Fruit fly (Drosophila melanogaster) whole organism, embryonic: ENCODE measurements around the gene Suv3.

Source experiments
- CG1024 ChIP-seq: fragments of 200-800 bp; sonication (Bioruptor generic); IDR thresholded peaks from 2 replicates; pipeline ENCODE4 v1.3.6; 2022; ENCODE audit warnings: missing biosample characterization, missing genetic modification characterization
- CG12744 ChIP-seq: fragments of 200-800 bp; sonication (Bioruptor generic); optimal IDR thresholded peaks from 2 replicates; lab custom pipeline; 2016; ENCODE audit warnings: missing biosample characterization, missing genetic modification characterization
- CG13894 ChIP-seq: fragments of 200-800 bp; sonication (Bioruptor generic); optimal IDR thresholded peaks from 3 replicates; lab custom pipeline; 2018; ENCODE audit warnings: missing biosample characterization, mild to moderate bottlenecking, missing genetic modification characterization, moderate library complexity
- CG15269 ChIP-seq: fragments of 200-800 bp; sonication (Bioruptor generic); optimal IDR thresholded peaks from 2 replicates; lab custom pipeline; 2018; ENCODE audit warnings: missing biosample characterization, mild to moderate bottlenecking, missing genetic modification characterization, moderate library complexity
- CG16779 ChIP-seq: fragments of 200-800 bp; sonication (Bioruptor generic); IDR thresholded peaks from 2 replicates; pipeline ENCODE4 v1.3.6; 2022; ENCODE audit warnings: missing biosample characterization, missing genetic modification characterization
- CG33557 ChIP-seq: fragments of 200-800 bp; sonication (Bioruptor generic); optimal IDR thresholded peaks from 2 replicates; lab custom pipeline; 2019; ENCODE audit warnings: missing biosample characterization, mild to moderate bottlenecking, missing genetic modification characterization, moderate library complexity
- CG3407 ChIP-seq: fragments of 200-800 bp; sonication (Bioruptor generic); optimal IDR thresholded peaks from 2 replicates; lab custom pipeline; 2018; ENCODE audit warnings: missing biosample characterization, mild to moderate bottlenecking, missing genetic modification characterization
- CG34376 ChIP-seq: fragments of 200-800 bp; sonication (Bioruptor generic); optimal IDR thresholded peaks from 2 replicates; lab custom pipeline; 2018; ENCODE audit warnings: missing biosample characterization, mild to moderate bottlenecking, missing genetic modification characterization
- CG42726 ChIP-seq: fragments of 200-800 bp; sonication (Bioruptor generic); IDR thresholded peaks from 2 replicates; pipeline ENCODE4 v1.3.6; 2022; ENCODE audit warnings: missing biosample characterization, missing genetic modification characterization; ENCODE audit not compliant: partially characterized antibody
- CG4707 ChIP-seq: fragments of 200-800 bp; sonication (Bioruptor generic); optimal IDR thresholded peaks from 2 replicates; lab custom pipeline; 2018; ENCODE audit warnings: missing biosample characterization, mild to moderate bottlenecking, missing genetic modification characterization, moderate library complexity
- CG5953 ChIP-seq: fragments of 200-800 bp; sonication (Bioruptor generic); IDR thresholded peaks from 2 replicates; pipeline ENCODE4 v1.3.6; 2022; ENCODE audit warnings: missing biosample characterization, missing genetic modification characterization
- CG7372 ChIP-seq: fragments of 200-800 bp; sonication (Bioruptor generic); IDR thresholded peaks from 2 replicates; pipeline ENCODE4 v1.3.6; 2022; ENCODE audit warnings: missing biosample characterization, missing genetic modification characterization
- Hr51 ChIP-seq, 2 experiments: fragments of 200-800 bp; sonication (Bioruptor generic); optimal IDR thresholded peaks; 2 replicates in 1 of 2; 3 replicates in 1 of 2; lab custom pipeline; 2016 to 2018; ENCODE audit warnings: missing biosample characterization in 2 of 2, missing genetic modification characterization in 2 of 2, mild to moderate bottlenecking in 1 of 2, moderate library complexity in 1 of 2
- Lhr ChIP-seq: fragments of 200-800 bp; sonication (Bioruptor generic); optimal IDR thresholded peaks from 3 replicates; lab custom pipeline; 2017; ENCODE audit warnings: mild to moderate bottlenecking, missing biosample characterization, missing genetic modification reagents, missing genetic modification characterization
- Myb ChIP-seq: fragments of 200-800 bp; sonication (Bioruptor generic); optimal IDR thresholded peaks from 2 replicates; lab custom pipeline; 2016; ENCODE audit warnings: missing biosample characterization, missing genetic modification characterization
- Nf-YC ChIP-seq: fragments of 200-800 bp; optimal IDR thresholded peaks from 3 replicates; lab custom pipeline; 2019; ENCODE audit warnings: missing biosample characterization, mild to moderate bottlenecking, missing genetic modification characterization, moderate library complexity
- al ChIP-seq: fragments of 200-800 bp; sonication (Bioruptor generic); IDR thresholded peaks from 2 replicates; pipeline ENCODE4 v1.3.6; 2022; ENCODE audit warnings: missing biosample characterization, missing genetic modification characterization
- amos ChIP-seq: fragments of 200-800 bp; sonication (Bioruptor generic); IDR thresholded peaks from 2 replicates; pipeline ENCODE4 v1.3.6; 2022; ENCODE audit warnings: missing biosample characterization, missing genetic modification characterization; ENCODE audit not compliant: partially characterized antibody
- chinmo ChIP-seq: fragments of 200-800 bp; sonication (Bioruptor generic); IDR thresholded peaks from 4 replicates; pipeline ENCODE4 v1.3.6; 2022; ENCODE audit warnings: missing biosample characterization, missing genetic modification characterization; ENCODE audit not compliant: partially characterized antibody
- insv ChIP-seq, 2 experiments: fragments of 200-800 bp; sonication (Bioruptor generic); optimal IDR thresholded peaks; 3 replicates each; lab custom pipeline; 2016 to 2018; ENCODE audit warnings: missing biosample characterization in 2 of 2, missing genetic modification characterization in 2 of 2
- maf-S ChIP-seq: fragments of 200-800 bp; sonication (Bioruptor generic); optimal IDR thresholded peaks from 2 replicates; lab custom pipeline; 2016; ENCODE audit warnings: missing biosample characterization, missing genetic modification characterization
- nom ChIP-seq: fragments of 200-800 bp; sonication (Bioruptor generic); optimal IDR thresholded peaks from 2 replicates; lab custom pipeline; 2017; ENCODE audit warnings: missing biosample characterization, missing genetic modification characterization, mild to moderate bottlenecking, moderate library complexity, missing genetic modification reagents
- pan ChIP-seq, 4 experiments: fragments of >200 bp in 3 of 4; fragments of 200-800 bp in 1 of 4; sonication (Bioruptor generic) in 1 of 4; optimal IDR thresholded peaks in 3 of 4; IDR thresholded peaks in 1 of 4; 2 replicates each; pipeline versions ENCODE4 v1.3.6 to Lab custom; 2017 to 2022; ENCODE audit warnings: missing biosample characterization in 2 of 4, missing genetic modification characterization in 2 of 4, mixed read lengths in 1 of 4
- ro ChIP-seq: fragments of 200-800 bp; sonication (Bioruptor generic); IDR thresholded peaks from 2 replicates; pipeline ENCODE4 v1.3.6; 2022; ENCODE audit warnings: missing biosample characterization, missing genetic modification characterization
- run ChIP-seq: fragments of 200-800 bp; sonication (Bioruptor generic); optimal IDR thresholded peaks from 3 replicates; lab custom pipeline; 2018; ENCODE audit warnings: missing biosample characterization, mild to moderate bottlenecking, missing genetic modification characterization
- ssp ChIP-seq: fragments of 200-800 bp; sonication (Bioruptor generic); IDR thresholded peaks from 2 replicates; pipeline ENCODE4 v1.3.6; 2022; ENCODE audit warnings: missing biosample characterization, missing genetic modification characterization
- vfl ChIP-seq: fragments of 200-800 bp; sonication (Bioruptor generic); optimal IDR thresholded peaks from 2 replicates; lab custom pipeline; 2016; ENCODE audit warnings: missing biosample characterization, missing genetic modification characterization

Gene Suv3

DNA sequence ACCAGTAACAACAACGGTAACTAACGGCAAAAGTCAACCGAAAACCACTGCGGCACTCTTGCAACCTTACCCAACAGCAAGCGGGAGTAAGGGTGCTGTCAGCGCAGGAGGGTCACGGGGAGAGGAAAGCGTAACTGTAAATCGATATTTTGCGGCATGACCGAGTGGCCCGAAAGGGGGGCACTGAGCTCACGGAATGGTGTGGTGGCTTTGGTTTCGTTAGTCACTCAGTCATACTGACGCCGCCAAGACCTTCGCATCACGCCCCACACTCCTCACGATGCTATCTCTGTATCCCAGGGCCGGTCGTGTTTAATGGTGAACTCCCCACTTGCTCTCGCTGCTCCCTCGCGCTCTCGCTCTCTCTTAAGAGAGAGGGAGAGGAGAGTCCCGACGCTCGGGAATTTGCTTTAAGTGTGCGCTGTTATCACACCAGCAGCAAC is 49.3 kb downstream of the Suv3 start (continued):
- peak; percentile 6 for TF ChIP-seq CG34376 (GFP tag; lab: Kevin White, UChicago)
- no peak for TF ChIP-seq vfl
- peak; percentile 7 for TF ChIP-seq Lhr
- TF ChIP-seq CG16779 (GFP tag; lab: Robert Waterston, UW) = 0 out of 2 replicates have a peak, but pooled peaks have one; percentile 11
- TF ChIP-seq insv (GFP tag; optimal IDR thresholded peaks at IDR 0.05; lab: Kevin White, UChicago) = no peak
- TF ChIP-seq CG3407 (GFP tag; lab: Kevin White, UChicago) = no peak
- TF ChIP-seq pan (optimal IDR thresholded peaks at IDR 0.05; lab: Kevin White, UChicago) = no peak
- TF ChIP-seq pan (GFP tag; optimal IDR thresholded peaks at IDR 0.05 in 1 of 2, IDR thresholded peaks at IDR 0.05 in 1 of 2) = no peak
- TF ChIP-seq Nf-YC (tag; lab: Kevin White, UChicago) = no peak
- peak; percentile 75; the same call in 1 of the 4 replicates for TF ChIP-seq chinmo (GFP tag; lab: Robert Waterston, UW)
- TF ChIP-seq nom (GFP tag; lab: Kevin White, UChicago) = no peak
- TF ChIP-seq amos (GFP tag; lab: Robert Waterston, UW) = 0 out of 2 replicates have a peak, but pooled peaks have one; percentile 19
- no peak for TF ChIP-seq CG12744 (GFP tag; lab: Kevin White, UChicago)
- TF ChIP-seq CG15269 (tag; lab: Kevin White, UChicago) = no peak
- TF ChIP-seq CG13894 = peak; percentile 33
- no peak for TF ChIP-seq al (GFP tag; lab: Robert Waterston, UW)
- no peak for TF ChIP-seq CG4707

DNA sequence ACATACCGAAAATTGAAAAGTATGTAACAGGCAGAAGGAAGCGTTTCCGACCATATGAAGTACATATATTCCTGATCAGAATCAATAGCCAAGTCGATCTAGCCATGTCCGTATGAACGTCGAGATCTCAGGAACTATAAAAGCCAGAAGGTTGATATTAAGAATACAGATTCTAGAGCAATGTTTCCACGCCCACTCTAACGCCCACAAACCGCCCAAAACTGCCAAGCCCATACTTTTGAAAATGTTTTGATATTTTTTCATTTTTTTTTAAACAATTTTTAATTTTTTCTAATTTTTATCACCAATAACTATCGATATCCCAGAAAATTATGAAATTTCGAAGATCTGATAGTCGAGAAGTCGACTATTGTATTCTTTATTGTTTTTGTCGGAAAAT is 50.7 kb downstream of the Suv3 start:
- TF ChIP-seq run (tag; lab: Kevin White, UChicago) = no peak
- no peak for TF ChIP-seq CG1024 (GFP tag; lab: Robert Waterston, UW)
- TF ChIP-seq Myb = no peak
- no peak for TF ChIP-seq Hr51 (GFP tag; optimal IDR thresholded peaks at IDR 0.05; lab: Kevin White, UChicago)
- TF ChIP-seq CG7372 = no peak
- TF ChIP-seq CG33557 (GFP tag; lab: Kevin White, UChicago) = no peak
- TF ChIP-seq ro (GFP tag; lab: Robert Waterston, UW) = no peak
- TF ChIP-seq CG5953 = no peak
- no peak for TF ChIP-seq maf-S
- TF ChIP-seq CG42726 = no peak
- no peak for TF ChIP-seq ssp (GFP tag; lab: Robert Waterston, UW)
- TF ChIP-seq, all 482 proteins: peak for 0
